Worm (Caenorhabditis elegans) whole organism, L3 larva: ENCODE data around the gene C40A11.2.

Experiments
- ceh-16 ChIP-seq: sonication (generic microtip); optimal IDR thresholded peaks from 2 replicates; lab custom pipeline; 2017; ENCODE audit warnings: missing biosample characterization, missing genetic modification characterization
- elt-3 ChIP-seq, 3 experiments: fragments of 150-350 bp in 1 of 3; sonication (generic microtip) in 2 of 3; optimal IDR thresholded peaks; 2 replicates in 2 of 3; 4 replicates in 1 of 3; lab custom pipeline; 2014 to 2017; ENCODE audit warnings: missing biosample characterization in 3 of 3, missing genetic modification characterization in 3 of 3
- pqm-1 ChIP-seq: fragments of 150-350 bp; optimal IDR thresholded peaks from 2 replicates; lab custom pipeline; 2017; ENCODE audit warnings: missing biosample characterization, missing genetic modification characterization, inconsistent platforms

- TF ChIP-seq pqm-1 (tag; lab: Kevin White, UChicago) (no peak), ceh-16 (no peak), elt-3 (tag; optimal IDR thresholded peaks at IDR 0.05; lab: Kevin White, UChicago) (no peak)
Observed at ce11 chrII:2168374-2168773, 21.6 kb downstream of the C40A11.2 start, which contains the start of gene fbxb-38.
